Worm (Caenorhabditis elegans): ENCODE results near the gene nono-1.

The nono-1 gene

DNA sequence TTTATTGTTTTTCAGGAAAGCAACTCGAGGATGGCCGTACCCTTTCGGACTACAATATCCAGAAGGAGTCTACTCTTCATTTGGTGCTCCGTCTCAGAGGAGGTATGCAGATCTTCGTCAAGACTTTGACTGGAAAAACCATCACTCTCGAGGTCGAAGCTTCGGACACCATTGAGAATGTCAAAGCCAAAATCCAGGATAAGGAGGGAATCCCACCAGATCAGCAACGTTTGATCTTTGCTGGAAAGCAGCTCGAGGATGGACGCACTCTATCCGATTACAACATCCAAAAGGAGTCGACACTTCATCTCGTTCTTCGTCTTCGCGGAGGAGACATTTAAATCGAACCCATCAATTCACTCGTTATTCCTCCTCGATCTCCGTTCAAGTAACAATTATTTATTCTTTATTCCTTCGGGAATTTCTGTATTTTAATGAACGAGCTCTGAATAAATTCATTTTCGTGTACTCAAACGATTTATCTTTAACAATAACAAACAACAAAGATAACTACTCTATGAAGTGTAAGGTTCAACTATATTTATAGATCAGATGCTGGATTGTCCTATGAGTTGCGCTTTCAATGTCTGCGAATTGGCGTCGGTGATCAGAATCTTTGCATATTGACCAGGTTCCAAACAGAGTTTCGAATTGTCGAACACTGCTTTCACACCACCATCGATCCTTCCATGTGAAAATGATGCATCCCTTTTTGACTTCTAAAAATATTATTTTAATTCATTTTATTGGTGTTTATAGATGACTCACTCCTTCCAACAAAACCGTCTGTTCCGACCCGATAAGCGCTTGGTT, 14.5 kb downstream of the nono-1 start (continued):
- TF ChIP-seq lin-35 (GFP tag; optimal IDR thresholded peaks at IDR 0.05) = peak in 1 of 3 experiments; percentile 78
- no peak for TF ChIP-seq Y67H2A.10 (GFP tag; conservative IDR thresholded peaks at IDR 0.05)
- TF ChIP-seq nfya-1 (tag; optimal IDR thresholded peaks at IDR 0.05; ENCODE audit: borderline replicate concordance, insufficient read depth) = no peak
- TF ChIP-seq bed-2 (GFP tag; IDR thresholded peaks at IDR 0.05) = 0 out of 2 replicates have a peak, but pooled peaks have one; percentile 9
- TF ChIP-seq Y53F4B.3 (GFP tag; IDR thresholded peaks at IDR 0.05) = peak; percentile 33; the same call in 1 of the 2 replicates
- TF ChIP-seq hmg-1.2 (GFP tag; IDR thresholded peaks at IDR 0.05) = peak; percentile 60
- TF ChIP-seq aptf-2 (GFP tag; conservative IDR thresholded peaks at IDR 0.05) = no peak
- peak; percentile 92; the same call in 1 of the 2 replicates for TF ChIP-seq Y79H2A.3 (GFP tag; conservative IDR thresholded peaks at IDR 0.05)
- TF ChIP-seq nhr-90 (tag; optimal IDR thresholded peaks at IDR 0.05) = peak; percentile 65
- TF ChIP-seq him-1 (tag; optimal IDR thresholded peaks at IDR 0.05) = peak; percentile 92
- no peak; the same call in 1 of the 2 replicates for TF ChIP-seq cebp-1 (GFP tag; IDR thresholded peaks at IDR 0.05)
- peak; percentile 86 for TF ChIP-seq cebp-1 (tag; optimal IDR thresholded peaks at IDR 0.05)
- peak; percentile 81; the same call in 1 of the 2 replicates for TF ChIP-seq ceh-58 (GFP tag; IDR thresholded peaks at IDR 0.05)
- TF ChIP-seq cebp-2 (GFP tag; IDR thresholded peaks at IDR 0.05) = peak; percentile 88
- peak; percentile 56 for TF ChIP-seq dox-1 (GFP tag; IDR thresholded peaks at IDR 0.05)
- TF ChIP-seq pha-4 (tag; optimal IDR thresholded peaks at IDR 0.05) = peak; percentile 60
- no peak for TF ChIP-seq ztf-28 (GFP tag; IDR thresholded peaks at IDR 0.05)
- peak; percentile 89 for TF ChIP-seq hrde-1 (tag; optimal IDR thresholded peaks at IDR 0.05; ENCODE audit: borderline replicate concordance)

DNA sequence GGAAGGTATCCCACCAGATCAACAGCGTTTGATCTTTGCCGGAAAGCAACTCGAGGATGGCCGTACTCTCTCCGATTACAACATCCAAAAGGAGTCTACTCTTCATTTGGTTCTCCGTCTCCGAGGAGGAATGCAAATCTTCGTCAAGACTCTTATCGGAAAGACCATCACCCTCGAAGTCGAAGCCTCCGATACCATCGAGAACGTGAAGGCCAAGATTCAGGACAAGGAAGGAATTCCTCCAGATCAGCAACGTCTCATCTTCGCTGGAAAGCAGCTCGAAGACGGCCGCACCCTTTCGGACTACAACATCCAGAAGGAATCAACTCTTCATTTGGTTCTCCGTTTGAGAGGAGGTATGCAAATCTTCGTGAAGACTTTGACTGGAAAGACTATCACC, 15.9 kb downstream of the nono-1 start:
- TF ChIP-seq him-1 (tag; optimal IDR thresholded peaks at IDR 0.05) = no peak
- peak; percentile 21; the same call in 1 of the 2 replicates for TF ChIP-seq rcor-1 (GFP tag; IDR thresholded peaks at IDR 0.05)
- TF ChIP-seq let-526 (GFP tag; IDR thresholded peaks at IDR 0.05) = 0 out of 2 replicates have a peak, but pooled peaks have one; percentile 11
- TF ChIP-seq dox-1 (GFP tag; IDR thresholded peaks at IDR 0.05) = peak; percentile 34
- peak in 1 of 3 experiments; percentile 51 for TF ChIP-seq lin-35 (GFP tag; optimal IDR thresholded peaks at IDR 0.05)
- TF ChIP-seq ceh-40 (GFP tag; IDR thresholded peaks at IDR 0.05) = peak; percentile 49; the same call in 1 of the 2 replicates

DNA sequence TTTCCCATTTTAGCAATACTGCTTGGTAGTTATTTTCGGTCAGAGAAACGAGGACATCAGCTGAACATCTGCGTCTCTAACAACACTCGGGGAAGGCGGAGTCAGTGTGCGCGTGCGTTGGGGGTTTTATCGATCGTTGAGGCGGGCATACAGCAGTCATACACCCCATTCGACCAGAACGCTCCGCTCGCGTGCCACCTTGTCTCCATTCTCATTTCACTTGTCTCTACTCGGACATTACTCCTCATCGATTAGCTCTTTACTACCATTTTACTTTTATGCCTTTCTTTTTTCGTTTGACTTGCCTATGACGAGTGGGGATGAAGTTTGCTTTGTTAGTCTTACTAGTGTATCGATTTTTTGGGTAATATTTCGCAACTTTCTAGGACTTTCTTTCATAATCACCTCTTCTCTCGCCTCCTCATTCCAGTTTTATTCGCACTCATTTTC, 17.5 kb downstream of the nono-1 start:
- TF ChIP-seq madf-10 (tag; optimal IDR thresholded peaks at IDR 0.05) (peak; percentile 44), madf-8 (GFP tag; conservative IDR thresholded peaks at IDR 0.05) (no peak), dpff-1 (tag; optimal IDR thresholded peaks at IDR 0.05) (no peak), Y95B8A.8 (GFP tag; IDR thresholded peaks at IDR 0.05) (0 out of 2 replicates have a peak, but pooled peaks have one; percentile 63), aptf-2 (GFP tag; conservative IDR thresholded peaks at IDR 0.05) (no peak), lin-26 (GFP tag; IDR thresholded peaks at IDR 0.05) (0 out of 2 replicates have a peak, but pooled peaks have one; percentile 60), nhr-179 (tag; optimal IDR thresholded peaks at IDR 0.05) (no peak), dox-1 (GFP tag; IDR thresholded peaks at IDR 0.05) (peak; percentile 70; the same call in 1 of the 2 replicates), die-1 (tag; optimal IDR thresholded peaks at IDR 0.05) (peak; percentile 59), ztf-6 (GFP tag; IDR thresholded peaks at IDR 0.05) (no peak), C17E4.6 (GFP tag; IDR thresholded peaks at IDR 0.05) (no peak), unc-62 (GFP tag; optimal IDR thresholded peaks at IDR 0.05) (no peak), F33H1.4 (GFP tag; IDR thresholded peaks at IDR 0.05) (peak; percentile 38; the same call in 1 of the 2 replicates), F52B5.7 (tag; optimal IDR thresholded peaks at IDR 0.05) (peak; percentile 30), attf-5 (GFP tag; optimal IDR thresholded peaks at IDR 0.05) (peak; percentile 66), snpc-4 (GFP tag; optimal IDR thresholded peaks at IDR 0.05) (no peak), snpc-4 (tag; optimal IDR thresholded peaks at IDR 0.05) (peak in 3 of 4 experiments; percentile 2 to 33 (median 16)), K12H6.12 (tag; optimal IDR thresholded peaks at IDR 0.05) (peak; percentile 41), tbp1 (GFP tag; optimal IDR thresholded peaks at IDR 0.05) (peak; percentile 9), ztf-3 (GFP tag; optimal IDR thresholded peaks at IDR 0.05) (peak; percentile 1), atf-7 (tag; optimal IDR thresholded peaks at IDR 0.05) (peak; percentile 67), egrh-3 (GFP tag; IDR thresholded peaks at IDR 0.05) (no peak; the same call in 1 of the 2 replicates), ceh-27 (GFP tag; optimal IDR thresholded peaks at IDR 0.05) (peak; percentile 72), zim-3 (tag; optimal IDR thresholded peaks at IDR 0.05) (peak; percentile 66), lin-35 (GFP tag; optimal IDR thresholded peaks at IDR 0.05) (peak in 1 of 3 experiments; percentile 24)
